Worm (Caenorhabditis elegans) whole organism, L3 larva: Measurements from ENCODE around the gene Y52E8A.2.
A peak's percentile ranks its signal among the peaks of the same experiment; 100 is the strongest.

Experiments used
- R02D3.7 ChIP-seq: fragments of 150-350 bp; optimal IDR thresholded peaks from 2 replicates; lab custom pipeline; 2014; ENCODE audit warnings: missing biosample characterization, missing genetic modification characterization
- ZK546.5 ChIP-seq: sonication (generic microtip); optimal IDR thresholded peaks from 2 replicates; lab custom pipeline; 2017; ENCODE audit warnings: missing biosample characterization, missing genetic modification characterization
- ama-1 ChIP-seq: fragments of 150-350 bp; optimal IDR thresholded peaks from 2 replicates; lab custom pipeline; 2018
- ceh-16 ChIP-seq: sonication (generic microtip); optimal IDR thresholded peaks from 2 replicates; lab custom pipeline; 2017; ENCODE audit warnings: missing biosample characterization, missing genetic modification characterization
- ceh-28 ChIP-seq: fragments of 150-350 bp; optimal IDR thresholded peaks from 2 replicates; lab custom pipeline; 2014; ENCODE audit warnings: missing biosample characterization, missing genetic modification reagents, missing genetic modification characterization
- ceh-82 ChIP-seq: fragments of 150-350 bp; optimal IDR thresholded peaks from 2 replicates; lab custom pipeline; 2014; ENCODE audit warnings: missing biosample characterization, missing genetic modification characterization
- ceh-9 ChIP-seq: sonication (generic microtip); optimal IDR thresholded peaks from 2 replicates; lab custom pipeline; 2018; ENCODE audit warnings: missing biosample characterization, missing genetic modification characterization
- egl-5 ChIP-seq: fragments of 150-350 bp; optimal IDR thresholded peaks from 2 replicates; lab custom pipeline; 2017; ENCODE audit warnings: missing biosample characterization, missing genetic modification reagents, missing genetic modification characterization, inconsistent platforms
- elt-1 ChIP-seq: fragments of 150-350 bp; optimal IDR thresholded peaks from 2 replicates; lab custom pipeline; 2014; ENCODE audit warnings: missing biosample characterization, missing genetic modification characterization
- elt-2 ChIP-seq: sonication (generic microtip); optimal IDR thresholded peaks from 2 replicates; lab custom pipeline; 2016; ENCODE audit warnings: missing genetic modification reagents, mild to moderate bottlenecking, missing genetic modification characterization, missing compliant biosample characterization
- elt-3 ChIP-seq, 3 experiments: fragments of 150-350 bp in 1 of 3; sonication (generic microtip) in 2 of 3; optimal IDR thresholded peaks; 2 replicates in 2 of 3; 4 replicates in 1 of 3; lab custom pipeline; 2014 to 2017; ENCODE audit warnings: missing biosample characterization in 3 of 3, missing genetic modification characterization in 3 of 3
- eor-1 ChIP-seq, 2 experiments: fragments of 150-350 bp; optimal IDR thresholded peaks; 2 replicates each; lab custom pipeline; 2014 to 2018; ENCODE audit warnings: missing biosample characterization in 2 of 2, missing genetic modification characterization in 2 of 2
- fkh-10 ChIP-seq: sonication (generic microtip); optimal IDR thresholded peaks from 2 replicates; lab custom pipeline; 2017; ENCODE audit warnings: missing biosample characterization, missing genetic modification reagents, missing genetic modification characterization
- fkh-2 ChIP-seq: fragments of 150-350 bp; optimal IDR thresholded peaks from 2 replicates; lab custom pipeline; 2014; ENCODE audit warnings: missing biosample characterization, missing genetic modification reagents, missing genetic modification characterization
- fos-1 ChIP-seq: fragments of 150-350 bp; optimal IDR thresholded peaks from 2 replicates; lab custom pipeline; 2014; ENCODE audit warnings: missing biosample characterization, missing genetic modification characterization
- hmg-11 ChIP-seq: sonication (generic microtip); optimal IDR thresholded peaks from 2 replicates; lab custom pipeline; 2016; ENCODE audit warnings: missing genetic modification characterization, missing compliant biosample characterization
- lin-15B ChIP-seq: fragments of 150-350 bp; optimal IDR thresholded peaks from 2 replicates; lab custom pipeline; 2014; ENCODE audit warnings: missing biosample characterization, missing genetic modification characterization
- mdl-1 ChIP-seq: fragments of 150-350 bp; optimal IDR thresholded peaks from 2 replicates; lab custom pipeline; 2014; ENCODE audit warnings: missing biosample characterization, missing genetic modification characterization
- mml-1 ChIP-seq: fragments of 150-350 bp; sonication (generic microtip); optimal IDR thresholded peaks from 3 replicates; lab custom pipeline; 2014; ENCODE audit warnings: missing biosample characterization, missing genetic modification characterization
- nfya-1 ChIP-seq: sonication (generic microtip); optimal IDR thresholded peaks from 2 replicates; lab custom pipeline; 2017; ENCODE audit warnings: missing genetic modification characterization, mild to moderate bottlenecking, missing compliant biosample characterization, antibody characterized with exemption, moderate library complexity; ENCODE audit not compliant: insufficient read depth
- nhr-11 ChIP-seq: fragments of 150-350 bp; optimal IDR thresholded peaks from 2 replicates; lab custom pipeline; 2014; ENCODE audit warnings: missing biosample characterization, missing genetic modification characterization
- nhr-12 ChIP-seq: fragments of 150-350 bp; optimal IDR thresholded peaks from 2 replicates; lab custom pipeline; 2014; ENCODE audit warnings: missing biosample characterization, missing genetic modification characterization
- nhr-23 ChIP-seq: fragments of 150-350 bp; optimal IDR thresholded peaks from 2 replicates; lab custom pipeline; 2014; ENCODE audit warnings: missing biosample characterization, missing genetic modification reagents, missing genetic modification characterization
- nhr-25 ChIP-seq: sonication (generic microtip); optimal IDR thresholded peaks from 2 replicates; lab custom pipeline; 2017; ENCODE audit warnings: missing biosample characterization, missing genetic modification characterization
- nhr-28 ChIP-seq: fragments of 150-350 bp; optimal IDR thresholded peaks from 2 replicates; lab custom pipeline; 2014; ENCODE audit warnings: missing biosample characterization, missing genetic modification characterization
- nhr-67 ChIP-seq: fragments of 150-350 bp; optimal IDR thresholded peaks from 2 replicates; lab custom pipeline; 2014; ENCODE audit warnings: missing biosample characterization, missing genetic modification characterization
- nhr-77 ChIP-seq: fragments of 150-350 bp; optimal IDR thresholded peaks from 2 replicates; lab custom pipeline; 2014; ENCODE audit warnings: missing biosample characterization, missing genetic modification characterization
- pha-4 ChIP-seq: fragments of 150-350 bp; optimal IDR thresholded peaks from 2 replicates; lab custom pipeline; 2014; ENCODE audit warnings: missing biosample characterization, missing genetic modification reagents, missing genetic modification characterization
- pqm-1 ChIP-seq: fragments of 150-350 bp; optimal IDR thresholded peaks from 2 replicates; lab custom pipeline; 2017; ENCODE audit warnings: missing biosample characterization, missing genetic modification characterization, inconsistent platforms
- sea-2 ChIP-seq: fragments of 150-350 bp; sonication (generic microtip); optimal IDR thresholded peaks from 4 replicates; lab custom pipeline; 2014; ENCODE audit warnings: missing biosample characterization, missing genetic modification reagents, missing genetic modification characterization
- skn-1 ChIP-seq: fragments of 150-350 bp; optimal IDR thresholded peaks from 2 replicates; lab custom pipeline; 2014; ENCODE audit warnings: missing biosample characterization, missing genetic modification characterization
- snpc-4 ChIP-seq: fragments of 150-350 bp; optimal IDR thresholded peaks from 2 replicates; lab custom pipeline; 2014; ENCODE audit warnings: missing biosample characterization, missing genetic modification characterization
- unc-39 ChIP-seq: sonication (generic microtip); optimal IDR thresholded peaks from 4 replicates; lab custom pipeline; 2017; ENCODE audit warnings: missing biosample characterization, missing genetic modification characterization
- unc-62 ChIP-seq: fragments of 150-350 bp; sonication (generic microtip); optimal IDR thresholded peaks from 4 replicates; lab custom pipeline; 2014; ENCODE audit warnings: missing biosample characterization, missing genetic modification reagents, missing genetic modification characterization
- zag-1 ChIP-seq: fragments of 150-350 bp; optimal IDR thresholded peaks from 2 replicates; lab custom pipeline; 2014; ENCODE audit warnings: missing biosample characterization, missing genetic modification characterization
- ztf-11 ChIP-seq: fragments of 150-350 bp; optimal IDR thresholded peaks from 2 replicates; lab custom pipeline; 2014; ENCODE audit warnings: missing biosample characterization, missing genetic modification characterization

The Y52E8A.2 gene

DNA sequence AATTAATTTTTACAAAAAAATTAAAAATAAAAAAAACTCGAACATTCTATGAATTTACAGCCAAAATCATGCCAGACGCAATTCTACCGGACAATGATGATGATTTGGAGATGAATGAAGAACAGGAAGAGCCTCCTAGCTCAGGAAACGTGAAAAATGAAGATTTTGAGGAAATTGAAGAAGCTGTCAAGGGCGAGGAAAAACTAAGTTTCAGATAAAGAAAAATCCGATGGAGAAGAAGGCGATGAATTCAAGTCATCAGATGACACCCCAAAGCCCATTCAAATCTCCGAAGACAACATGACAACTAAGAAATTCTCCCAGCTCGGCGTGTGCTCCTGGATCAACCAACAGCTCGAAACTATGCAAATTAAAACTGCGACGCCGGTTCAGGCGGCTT, 1.1 kb downstream of the Y52E8A.2 start, which contains the start of gene Y52E8A.1:
Gene Y52E8A.1, plus strand, starts transcription at position 301 of the 400 bp plus-strand sequence.
- TF ChIP-seq elt-3 (tag; optimal IDR thresholded peaks at IDR 0.05; lab: Kevin White, UChicago) (no peak), unc-62 (no peak), elt-1 (tag; lab: Kevin White, UChicago) (no peak), pqm-1 (no peak), fos-1 (tag; lab: Kevin White, UChicago) (no peak), zag-1 (tag; lab: Kevin White, UChicago) (no peak), nhr-28 (no peak), ceh-82 (tag; lab: Kevin White, UChicago) (no peak), mml-1 (no peak)

ce11 chrII:4322871-4323270, 2.2 kb downstream of the Y52E8A.2 start, which contains the start of gene H20J04.6:
H20J04.6 (plus strand) TSS chrII:4323256.
- TF ChIP-seq ceh-28 (tag; lab: Kevin White, UChicago), result no peak
- no peak for TF ChIP-seq nhr-67 (tag; lab: Kevin White, UChicago)
- peak; percentile 85 for TF ChIP-seq hmg-11 (tag; lab: Kevin White, UChicago)
- no peak for TF ChIP-seq R02D3.7 (tag; lab: Kevin White, UChicago)
- TF ChIP-seq nhr-25 (tag; lab: Kevin White, UChicago), result no peak
- TF ChIP-seq nhr-12 (tag; lab: Kevin White, UChicago), result no peak
- TF ChIP-seq fkh-2 (tag; lab: Kevin White, UChicago), result no peak
- TF ChIP-seq nhr-77 (tag; lab: Kevin White, UChicago), result no peak
- peak; percentile 63 for TF ChIP-seq pha-4 (tag; lab: Kevin White, UChicago)
- TF ChIP-seq nhr-23 (tag; lab: Kevin White, UChicago), result peak; percentile 9
- TF ChIP-seq nfya-1, result peak; percentile 43
- no peak for TF ChIP-seq unc-39 (tag; lab: Kevin White, UChicago)

- TF ChIP-seq ceh-28 (tag; lab: Kevin White, UChicago) (no peak), ceh-9 (tag; lab: Kevin White, UChicago) (no peak), elt-3 (tag; optimal IDR thresholded peaks at IDR 0.05; lab: Kevin White, UChicago) (no peak)
Observed at ce11 chrII:4324061-4324460, 3.4 kb downstream of the Y52E8A.2 start, which contains the start of gene mog-2. mog-2 (plus strand) TSS chrII:4324361.

ce11 chrII:4326420-4326819, 5.8 kb downstream of the Y52E8A.2 start, which contains the start of gene pfd-2:
pfd-2 (plus strand) TSS chrII:4326720.
- no peak for TF ChIP-seq ZK546.5 (tag; lab: Kevin White, UChicago)
- TF ChIP-seq ceh-9 (tag; lab: Kevin White, UChicago), result no peak
- TF ChIP-seq egl-5, result no peak
- no peak for TF ChIP-seq nhr-11 (tag; lab: Kevin White, UChicago)
- TF ChIP-seq elt-1 (tag; lab: Kevin White, UChicago), result no peak
- TF ChIP-seq unc-39 (tag; lab: Kevin White, UChicago), result no peak
- TF ChIP-seq lin-15B (tag; lab: Kevin White, UChicago), result no peak
- TF ChIP-seq sea-2 (GFP tag; lab: Kevin White, UChicago), result no peak
- TF ChIP-seq ceh-82 (tag; lab: Kevin White, UChicago), result no peak
- no peak for TF ChIP-seq pha-4 (tag; lab: Kevin White, UChicago)
- TF ChIP-seq snpc-4 (tag; lab: Kevin White, UChicago), result no peak
- no peak for TF ChIP-seq mml-1
- TF ChIP-seq ama-1 (lab: Kevin White, UChicago), result no peak

- TF ChIP-seq elt-3 (tag; optimal IDR thresholded peaks at IDR 0.05; lab: Kevin White, UChicago), result no peak
- no peak for TF ChIP-seq elt-2
- peak; percentile 10 for TF ChIP-seq ceh-28 (tag; lab: Kevin White, UChicago)
- TF ChIP-seq fkh-10 (GFP tag; lab: Kevin White, UChicago), result no peak
- TF ChIP-seq skn-1 (tag; lab: Kevin White, UChicago), result no peak
- no peak for TF ChIP-seq pqm-1
- TF ChIP-seq, all 47 proteins: peak for 1
Observed at ce11 chrII:4328716-4329115, 8.1 kb downstream of the Y52E8A.2 start, which contains the start of gene H20J04.4. H20J04.4 (plus strand) TSS chrII:4329016.

- TF ChIP-seq mdl-1 (tag; lab: Kevin White, UChicago) (no peak), elt-1 (tag; lab: Kevin White, UChicago) (no peak), ztf-11 (no peak), nhr-67 (tag; lab: Kevin White, UChicago) (no peak), ceh-28 (tag; lab: Kevin White, UChicago) (no peak), nhr-25 (tag; lab: Kevin White, UChicago) (no peak), pqm-1 (no peak), eor-1 (tag; optimal IDR thresholded peaks at IDR 0.05; lab: Kevin White, UChicago) (no peak), fkh-10 (GFP tag; lab: Kevin White, UChicago) (no peak), nhr-12 (tag; lab: Kevin White, UChicago) (no peak), ceh-16 (tag; lab: Kevin White, UChicago) (no peak)
Observed at ce11 chrII:4334448-4334847, 13.8 kb downstream of the Y52E8A.2 start, which contains the start of gene madf-3. madf-3 (plus strand) TSS chrII:4334748.
